Fruit fly (Drosophila melanogaster): ENCODE data around the gene CG44362.

- TF ChIP-seq Pif1A (GFP tag; optimal IDR thresholded peaks at IDR 0.05) (no peak), fd96Ca (GFP tag; IDR thresholded peaks at IDR 0.05) (no peak), gl (tag; optimal IDR thresholded peaks at IDR 0.05) (no peak), CG10348 (GFP tag; IDR thresholded peaks at IDR 0.05) (no peak), D1 (tag; optimal IDR thresholded peaks at IDR 0.05) (no peak), CG15710 (tag; optimal IDR thresholded peaks at IDR 0.05) (no peak), CG14655 (GFP tag; optimal IDR thresholded peaks at IDR 0.05) (no peak), CG32121 (GFP tag; IDR thresholded peaks at IDR 0.05) (no peak), CG17806 (tag; optimal IDR thresholded peaks at IDR 0.05) (no peak), CG4496 (GFP tag; IDR thresholded peaks at IDR 0.05) (no peak)
These were observed 3.4 kb downstream of the CG44362 start for dm6 chr3L:11400673-11401186.
